Fruit fly (Drosophila melanogaster) whole organism, pupa: ENCODE measurements around the gene CG8420.

Source experiments
- CG10348 ChIP-seq: fragments of 200-800 bp; sonication (Bioruptor generic); IDR thresholded peaks from 2 replicates; pipeline ENCODE4 v1.3.6; 2022; ENCODE audit warnings: missing biosample characterization, missing genetic modification characterization
- CG14655 ChIP-seq: fragments of 200-800 bp; sonication (Bioruptor generic); optimal IDR thresholded peaks from 3 replicates; lab custom pipeline; 2017; ENCODE audit warnings: mild to moderate bottlenecking, missing biosample characterization, missing genetic modification reagents, missing genetic modification characterization
- CG32121 ChIP-seq: fragments of 200-800 bp; sonication (Bioruptor generic); IDR thresholded peaks from 2 replicates; pipeline ENCODE4 v1.3.6; 2022; ENCODE audit warnings: missing biosample characterization, missing genetic modification characterization
- CG34367 ChIP-seq: fragments of 200-800 bp; sonication (Bioruptor generic); optimal IDR thresholded peaks from 2 replicates; lab custom pipeline; 2018; ENCODE audit warnings: missing biosample characterization, mild to moderate bottlenecking, missing genetic modification characterization
- CG9948 ChIP-seq: fragments of 200-800 bp; sonication (Bioruptor generic); optimal IDR thresholded peaks from 2 replicates; lab custom pipeline; 2018; ENCODE audit warnings: missing biosample characterization, mild to moderate bottlenecking, missing genetic modification characterization, moderate library complexity
- EcR ChIP-seq: fragments of 200-800 bp; sonication (Bioruptor generic); optimal IDR thresholded peaks from 3 replicates; lab custom pipeline; 2019; ENCODE audit warnings: missing biosample characterization, missing genetic modification characterization, mild to moderate bottlenecking, moderate library complexity, missing genetic modification reagents
- Pif1A ChIP-seq: fragments of 200-800 bp; sonication (Bioruptor generic); optimal IDR thresholded peaks from 3 replicates; lab custom pipeline; 2016; ENCODE audit warnings: missing biosample characterization, missing genetic modification characterization
- Snoo ChIP-seq: fragments of 200-800 bp; sonication (Bioruptor generic); optimal IDR thresholded peaks from 3 replicates; lab custom pipeline; 2017; ENCODE audit warnings: missing biosample characterization, mild to moderate bottlenecking, missing genetic modification characterization, inconsistent platforms
- gl ChIP-seq: fragments of 200-800 bp; sonication (Bioruptor generic); optimal IDR thresholded peaks from 2 replicates; lab custom pipeline; 2018; ENCODE audit warnings: missing biosample characterization, mild to moderate bottlenecking, missing genetic modification characterization

DNA sequence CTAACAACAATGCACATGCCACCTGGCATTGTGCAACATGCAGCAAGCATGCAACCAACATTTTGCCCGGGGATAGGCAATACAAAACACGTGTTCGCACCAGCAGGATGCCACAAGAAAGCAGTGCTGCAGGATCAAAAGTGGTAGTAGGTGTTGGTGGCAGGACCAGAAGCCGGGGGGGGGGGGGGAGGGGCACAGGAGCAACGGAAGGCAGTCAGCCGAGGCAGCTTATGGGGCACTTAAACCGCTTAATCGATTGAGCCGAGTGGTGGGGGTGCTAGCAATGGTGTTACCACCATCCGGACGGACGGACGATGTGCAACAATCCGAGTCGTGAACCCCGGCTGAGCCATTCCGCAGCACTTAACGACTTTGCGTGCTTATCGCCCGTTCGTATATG, 50.7 kb downstream of the CG8420 start:
- TF ChIP-seq CG14655 (GFP tag; lab: Kevin White, UChicago) (no peak), CG10348 (GFP tag; lab: Robert Waterston, UW) (no peak), gl (tag; lab: Kevin White, UChicago) (no peak), EcR (no peak), CG9948 (tag; lab: Kevin White, UChicago) (no peak), CG32121 (GFP tag; lab: Robert Waterston, UW) (no peak), Pif1A (no peak), Snoo (tag; lab: Kevin White, UChicago) (no peak), CG34367 (tag; lab: Kevin White, UChicago) (no peak)
